Worm (Caenorhabditis elegans) whole organism, late embryonic: Measurements from ENCODE around the gene ppk-2.

Experiments
- F13H6.1 ChIP-seq: sonication (generic microtip); optimal IDR thresholded peaks from 2 replicates; lab custom pipeline; 2016; ENCODE audit warnings: missing genetic modification characterization, missing compliant biosample characterization
- ceh-22 ChIP-seq: sonication (generic microtip); optimal IDR thresholded peaks from 2 replicates; lab custom pipeline; 2017; ENCODE audit warnings: missing biosample characterization, missing genetic modification characterization
- ceh-34 ChIP-seq: sonication (generic microtip); optimal IDR thresholded peaks from 2 replicates; lab custom pipeline; 2016; ENCODE audit warnings: mild to moderate bottlenecking, missing genetic modification characterization, missing compliant biosample characterization
- dmd-4 ChIP-seq: sonication (generic microtip); optimal IDR thresholded peaks from 2 replicates; lab custom pipeline; 2016; ENCODE audit warnings: borderline replicate concordance, missing genetic modification characterization, missing compliant biosample characterization
- pqm-1 ChIP-seq: sonication (generic microtip); optimal IDR thresholded peaks from 2 replicates; lab custom pipeline; 2016; ENCODE audit warnings: missing genetic modification characterization, missing compliant biosample characterization
- ref-2 ChIP-seq: sonication (generic microtip); optimal IDR thresholded peaks from 2 replicates; lab custom pipeline; 2016; ENCODE audit warnings: missing genetic modification characterization, missing compliant biosample characterization

DNA sequence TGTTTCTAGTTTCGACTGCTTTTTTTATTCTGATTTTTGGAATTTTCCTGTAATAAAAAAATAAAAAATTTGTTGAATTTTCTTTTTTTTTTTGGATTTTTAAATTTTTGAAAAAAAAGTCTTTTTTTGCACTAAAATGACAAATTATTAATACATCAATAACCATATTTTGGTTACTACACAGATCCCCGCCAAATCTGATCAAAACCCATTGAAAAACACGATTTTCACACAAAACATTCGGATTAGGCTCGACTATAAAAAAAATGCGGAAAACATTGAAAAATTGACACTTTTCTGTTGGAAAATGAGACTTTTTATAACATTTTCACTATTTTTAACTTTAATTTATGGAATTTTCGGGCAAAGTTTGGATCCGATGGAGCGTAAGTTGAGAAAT lies 8.2 kb downstream of the ppk-2 start, which contains the start of gene Y48G9A.7:
- no peak for TF ChIP-seq F13H6.1 (tag; lab: Kevin White, UChicago)
- no peak for TF ChIP-seq ceh-34 (tag; lab: Kevin White, UChicago)
- TF ChIP-seq ceh-22 (tag; lab: Kevin White, UChicago) = no peak
- TF ChIP-seq ref-2 (tag; lab: Kevin White, UChicago) = no peak
- no peak for TF ChIP-seq pqm-1 (tag; lab: Kevin White, UChicago)
- no peak for TF ChIP-seq dmd-4 (tag; lab: Kevin White, UChicago)
